Fruit fly (Drosophila melanogaster) whole organism, embryonic: ENCODE measurements around the gene CG32855.
A peak's percentile ranks its signal among the peaks of the same experiment; 100 is the strongest.

ENCODE experiments used
- Antp ChIP-seq: fragments of 200-800 bp; sonication (Bioruptor generic); optimal IDR thresholded peaks from 3 replicates; lab custom pipeline; 2016; ENCODE audit warnings: missing biosample characterization, missing genetic modification characterization
- Atf3 ChIP-seq: fragments of 200-800 bp; sonication (Bioruptor generic); optimal IDR thresholded peaks from 3 replicates; lab custom pipeline; 2016; ENCODE audit warnings: missing biosample characterization, missing genetic modification characterization
- Bgb ChIP-seq: fragments of 200-800 bp; sonication (Bioruptor generic); IDR thresholded peaks from 2 replicates; pipeline ENCODE4 v1.3.6; 2022; ENCODE audit warnings: missing biosample characterization, missing genetic modification characterization; ENCODE audit not compliant: partially characterized antibody
- Blimp-1 ChIP-seq: fragments of 200-800 bp; sonication (Bioruptor generic); optimal IDR thresholded peaks from 3 replicates; lab custom pipeline; 2018; ENCODE audit warnings: missing biosample characterization, missing genetic modification characterization, mild to moderate bottlenecking, moderate library complexity, missing genetic modification reagents
- CG12659 ChIP-seq: fragments of 200-800 bp; sonication (Bioruptor generic); optimal IDR thresholded peaks from 3 replicates; lab custom pipeline; 2017; ENCODE audit warnings: mild to moderate bottlenecking, missing biosample characterization, missing genetic modification reagents, missing genetic modification characterization
- CG12744 ChIP-seq: fragments of 200-800 bp; sonication (Bioruptor generic); optimal IDR thresholded peaks from 2 replicates; lab custom pipeline; 2016; ENCODE audit warnings: missing biosample characterization, missing genetic modification characterization
- CG13287 ChIP-seq: fragments of 200-800 bp; sonication (Bioruptor generic); IDR thresholded peaks from 2 replicates; pipeline ENCODE4 v1.3.6; 2022; ENCODE audit warnings: missing biosample characterization, missing genetic modification characterization; ENCODE audit not compliant: partially characterized antibody
- CG13296 ChIP-seq: fragments of 200-800 bp; sonication (Bioruptor generic); optimal IDR thresholded peaks from 3 replicates; lab custom pipeline; 2018; ENCODE audit warnings: missing biosample characterization, mild to moderate bottlenecking, missing genetic modification characterization
- CG13624 ChIP-seq: fragments of 200-800 bp; sonication (Bioruptor generic); optimal IDR thresholded peaks from 2 replicates; lab custom pipeline; 2016; ENCODE audit warnings: missing biosample characterization, missing genetic modification characterization
- CG1602 ChIP-seq: fragments of 200-800 bp; sonication (Bioruptor generic); optimal IDR thresholded peaks from 3 replicates; lab custom pipeline; 2016; ENCODE audit warnings: missing biosample characterization, missing genetic modification characterization
- CG16863 ChIP-seq: fragments of 200-800 bp; sonication (Bioruptor generic); optimal IDR thresholded peaks from 3 replicates; lab custom pipeline; 2016; ENCODE audit warnings: missing biosample characterization, missing genetic modification characterization
- CG17612 ChIP-seq: fragments of 200-800 bp; sonication (Bioruptor generic); IDR thresholded peaks from 2 replicates; pipeline ENCODE4 v1.3.6; 2022; ENCODE audit warnings: missing biosample characterization, missing genetic modification characterization
- CG17912 ChIP-seq: fragments of 200-800 bp; sonication (Bioruptor generic); optimal IDR thresholded peaks from 2 replicates; lab custom pipeline; 2018; ENCODE audit warnings: missing biosample characterization, mild to moderate bottlenecking, missing genetic modification characterization
- CG18599 ChIP-seq: fragments of 200-800 bp; sonication (Bioruptor generic); optimal IDR thresholded peaks from 3 replicates; lab custom pipeline; 2017; ENCODE audit warnings: missing biosample characterization, missing genetic modification characterization, mild to moderate bottlenecking, moderate library complexity, missing genetic modification reagents
- CG2712 ChIP-seq: fragments of 200-800 bp; optimal IDR thresholded peaks from 3 replicates; lab custom pipeline; 2019; ENCODE audit warnings: missing biosample characterization, mild to moderate bottlenecking, missing genetic modification characterization, moderate library complexity
- CG2889 ChIP-seq: fragments of 200-800 bp; sonication (Bioruptor generic); IDR thresholded peaks from 3 replicates; pipeline ENCODE4 v1.3.6; 2022; ENCODE audit warnings: missing biosample characterization, missing genetic modification characterization
- CG3065 ChIP-seq: fragments of 200-800 bp; sonication (Bioruptor generic); optimal IDR thresholded peaks from 2 replicates; lab custom pipeline; 2016; ENCODE audit warnings: missing biosample characterization, missing genetic modification characterization
- CG32767 ChIP-seq: fragments of 200-800 bp; sonication (Bioruptor generic); IDR thresholded peaks from 2 replicates; pipeline ENCODE4 v1.3.6; 2022; ENCODE audit warnings: missing biosample characterization, missing genetic modification characterization
- CG42726 ChIP-seq: fragments of 200-800 bp; sonication (Bioruptor generic); IDR thresholded peaks from 2 replicates; pipeline ENCODE4 v1.3.6; 2022; ENCODE audit warnings: missing biosample characterization, missing genetic modification characterization; ENCODE audit not compliant: partially characterized antibody
- CG4707 ChIP-seq: fragments of 200-800 bp; sonication (Bioruptor generic); optimal IDR thresholded peaks from 2 replicates; lab custom pipeline; 2018; ENCODE audit warnings: missing biosample characterization, mild to moderate bottlenecking, missing genetic modification characterization, moderate library complexity
- CG4854 ChIP-seq: fragments of 200-800 bp; sonication (Bioruptor generic); optimal IDR thresholded peaks from 2 replicates; lab custom pipeline; 2016; ENCODE audit warnings: missing biosample characterization, missing genetic modification characterization, inconsistent platforms
- CG5180 ChIP-seq: fragments of 200-800 bp; sonication (Bioruptor generic); optimal IDR thresholded peaks from 3 replicates; lab custom pipeline; 2017; ENCODE audit warnings: missing biosample characterization, missing genetic modification characterization, mild to moderate bottlenecking, moderate library complexity, missing genetic modification reagents
- CG6175 ChIP-seq: fragments of 200-800 bp; sonication (Bioruptor generic); IDR thresholded peaks from 3 replicates; pipeline ENCODE4 v1.3.6; 2022; ENCODE audit warnings: missing biosample characterization, missing genetic modification characterization
- CG6854 ChIP-seq: fragments of 200-800 bp; sonication (Bioruptor generic); optimal IDR thresholded peaks from 3 replicates; lab custom pipeline; 2017; ENCODE audit warnings: missing biosample characterization, mild to moderate bottlenecking, missing genetic modification characterization
- CG7745 ChIP-seq: fragments of 200-800 bp; sonication (Bioruptor generic); optimal IDR thresholded peaks from 2 replicates; lab custom pipeline; 2018; ENCODE audit warnings: missing biosample characterization, mild to moderate bottlenecking, missing genetic modification characterization, moderate library complexity
- CG7839 ChIP-seq: fragments of 200-800 bp; sonication (Bioruptor generic); optimal IDR thresholded peaks from 3 replicates; lab custom pipeline; 2018; ENCODE audit warnings: missing biosample characterization, mild to moderate bottlenecking, missing genetic modification characterization, moderate library complexity
- CG7987 ChIP-seq: fragments of 200-800 bp; sonication (Bioruptor generic); optimal IDR thresholded peaks from 2 replicates; lab custom pipeline; 2018; ENCODE audit warnings: missing biosample characterization, mild to moderate bottlenecking, missing genetic modification characterization, moderate library complexity
- CG9437 ChIP-seq: fragments of 200-800 bp; sonication (Bioruptor generic); optimal IDR thresholded peaks from 2 replicates; lab custom pipeline; 2018; ENCODE audit warnings: missing biosample characterization, mild to moderate bottlenecking, missing genetic modification characterization
- CTCF ChIP-seq: fragments of 200-800 bp; sonication (Bioruptor generic); optimal IDR thresholded peaks from 2 replicates; lab custom pipeline; 2017; ENCODE audit warnings: missing biosample characterization, mild to moderate bottlenecking, missing genetic modification characterization, moderate library complexity
- Dad ChIP-seq: fragments of 200-800 bp; sonication (Bioruptor generic); optimal IDR thresholded peaks from 3 replicates; lab custom pipeline; 2016; ENCODE audit warnings: missing biosample characterization, missing genetic modification characterization
- Doc3 ChIP-seq: fragments of 200-800 bp; sonication (Bioruptor generic); IDR thresholded peaks from 3 replicates; pipeline ENCODE4 v1.3.6; 2022; ENCODE audit warnings: missing biosample characterization, missing genetic modification characterization; ENCODE audit not compliant: partially characterized antibody
- GATAe ChIP-seq: fragments of 200-800 bp; sonication (Bioruptor generic); conservative IDR thresholded peaks from 2 replicates; pipeline ENCODE4 v1.3.6; 2022; ENCODE audit warnings: missing biosample characterization, missing genetic modification characterization
- Gsc ChIP-seq: fragments of 200-800 bp; sonication (Bioruptor generic); IDR thresholded peaks from 2 replicates; pipeline ENCODE4 v1.3.6; 2022; ENCODE audit warnings: missing biosample characterization, missing genetic modification characterization
- NFAT ChIP-seq: fragments of 200-800 bp; sonication (Bioruptor generic); IDR thresholded peaks from 2 replicates; pipeline ENCODE4 v1.3.6; 2022; ENCODE audit warnings: missing biosample characterization, missing genetic modification characterization
- NK7.1 ChIP-seq: fragments of 200-800 bp; sonication (Bioruptor generic); optimal IDR thresholded peaks from 3 replicates; lab custom pipeline; 2016; ENCODE audit warnings: missing biosample characterization, missing genetic modification characterization
- Oaz ChIP-seq: fragments of 200-800 bp; sonication (Bioruptor generic); IDR thresholded peaks from 2 replicates; pipeline ENCODE4 v1.3.6; 2022; ENCODE audit warnings: missing biosample characterization, missing genetic modification characterization
- Spps ChIP-seq: fragments of 200-800 bp; sonication (Bioruptor generic); optimal IDR thresholded peaks from 2 replicates; lab custom pipeline; 2018; ENCODE audit warnings: missing biosample characterization, mild to moderate bottlenecking, missing genetic modification characterization
- Usf ChIP-seq: fragments of 200-800 bp; sonication (Bioruptor generic); optimal IDR thresholded peaks from 2 replicates; lab custom pipeline; 2017; ENCODE audit warnings: missing genotype, missing biosample characterization, missing genetic modification characterization
- bigmax ChIP-seq: fragments of 200-800 bp; sonication (Bioruptor generic); optimal IDR thresholded peaks from 2 replicates; lab custom pipeline; 2018; ENCODE audit warnings: missing biosample characterization, mild to moderate bottlenecking, missing genetic modification characterization
- gfzf ChIP-seq: fragments of 200-800 bp; sonication (Bioruptor generic); optimal IDR thresholded peaks from 2 replicates; lab custom pipeline; 2016; ENCODE audit warnings: missing biosample characterization, mild to moderate bottlenecking, missing genetic modification characterization, moderate library complexity
- gro ChIP-seq: fragments of 200-800 bp; sonication (Bioruptor generic); optimal IDR thresholded peaks from 2 replicates; lab custom pipeline; 2016; ENCODE audit warnings: missing biosample characterization, missing genetic modification characterization
- hb ChIP-seq: fragments of 200-800 bp; sonication (Bioruptor generic); IDR thresholded peaks from 3 replicates; pipeline ENCODE4 v1.3.6; 2022; ENCODE audit warnings: missing biosample characterization, missing genetic modification characterization; ENCODE audit not compliant: partially characterized antibody
- hbn ChIP-seq: fragments of 200-800 bp; sonication (Bioruptor generic); IDR thresholded peaks from 2 replicates; pipeline ENCODE4 v1.3.6; 2022; ENCODE audit warnings: missing biosample characterization, missing genetic modification characterization; ENCODE audit not compliant: partially characterized antibody
- lbe ChIP-seq: fragments of 200-800 bp; sonication (Bioruptor generic); optimal IDR thresholded peaks from 2 replicates; lab custom pipeline; 2016; ENCODE audit warnings: missing biosample characterization, mild to moderate bottlenecking, missing genetic modification characterization
- onecut ChIP-seq: fragments of 200-800 bp; sonication (Bioruptor generic); IDR thresholded peaks from 2 replicates; pipeline ENCODE4 v1.3.6; 2022; ENCODE audit warnings: missing biosample characterization, missing genetic modification characterization
- org-1 ChIP-seq: fragments of 200-800 bp; sonication (Bioruptor generic); optimal IDR thresholded peaks from 2 replicates; lab custom pipeline; 2017; ENCODE audit warnings: missing biosample characterization, missing genetic modification characterization
- sens-2 ChIP-seq: fragments of 200-800 bp; sonication (Bioruptor generic); IDR thresholded peaks from 2 replicates; pipeline ENCODE4 v1.3.6; 2022; ENCODE audit warnings: missing biosample characterization, missing genetic modification characterization
- seq ChIP-seq: fragments of 200-800 bp; sonication (Bioruptor generic); IDR thresholded peaks from 2 replicates; pipeline ENCODE4 v1.3.6; 2022; ENCODE audit warnings: missing biosample characterization, missing genetic modification characterization
- stwl ChIP-seq: fragments of 200-800 bp; sonication (Bioruptor generic); optimal IDR thresholded peaks from 3 replicates; lab custom pipeline; 2018; ENCODE audit warnings: missing biosample characterization, mild to moderate bottlenecking, missing genetic modification characterization, moderate library complexity

CG32855 gene

dm6 chr3R:16097661-16098329 is 17.0 kb upstream of the CG32855 start (continued):
- TF ChIP-seq hb (GFP tag; lab: Robert Waterston, UW) (no peak), hbn (GFP tag; lab: Robert Waterston, UW) (no peak), Gsc (GFP tag; lab: Robert Waterston, UW) (no peak), CG3065 (no peak), CG13296 (GFP tag; lab: Kevin White, UChicago) (peak; percentile 19), seq (GFP tag; lab: Robert Waterston, UW) (peak; percentile 47; the same call in 1 of the 2 replicates), CG1602 (peak; percentile 79), CG17912 (GFP tag; lab: Kevin White, UChicago) (no peak), NFAT (GFP tag; lab: Robert Waterston, UW) (peak; percentile 58; the same call in 1 of the 2 replicates), Spps (tag; lab: Kevin White, UChicago) (peak; percentile 70), CG4707 (GFP tag; lab: Kevin White, UChicago) (peak; percentile 18), bigmax (no peak), Dad (peak; percentile 53), CG2889 (GFP tag; lab: Robert Waterston, UW) (no peak), CG32767 (GFP tag; lab: Robert Waterston, UW) (peak; percentile 59; the same call in 1 of the 2 replicates), lbe (GFP tag; lab: Kevin White, UChicago) (peak; percentile 96), CG6854 (GFP tag; lab: Kevin White, UChicago) (peak; percentile 32), CG7745 (no peak), Oaz (GFP tag; lab: Robert Waterston, UW) (0 out of 2 replicates have a peak, but pooled peaks have one; percentile 21), CG12659 (GFP tag; lab: Kevin White, UChicago) (peak; percentile 53), stwl (tag; lab: Kevin White, UChicago) (peak; percentile 43), gro (GFP tag; lab: Kevin White, UChicago) (no peak), CG2712 (tag; lab: Kevin White, UChicago) (peak; percentile 89), NK7.1 (GFP tag; lab: Kevin White, UChicago) (peak; percentile 55), org-1 (GFP tag; lab: Kevin White, UChicago) (peak; percentile 59), CG42726 (no peak; the same call in 1 of the 2 replicates), CG12744 (peak; percentile 25), CG13287 (no peak), CG4854 (peak; percentile 13), CG18599 (GFP tag; lab: Kevin White, UChicago) (peak; percentile 62), Usf (GFP tag; lab: Kevin White, UChicago) (peak; percentile 42), CG16863 (GFP tag; lab: Kevin White, UChicago) (peak; percentile 75), CG6175 (GFP tag; lab: Robert Waterston, UW) (peak; percentile 37; the same call in 1 of the 3 replicates), sens-2 (peak; percentile 62; the same call in 1 of the 2 replicates), CG7839 (tag; lab: Kevin White, UChicago) (peak; percentile 82), Atf3 (peak; percentile 82), Bgb (GFP tag; lab: Robert Waterston, UW) (0 out of 2 replicates have a peak, but pooled peaks have one; percentile 18), CG17612 (GFP tag; lab: Robert Waterston, UW) (peak; percentile 41; the same call in 1 of the 2 replicates), gfzf (GFP tag; lab: Kevin White, UChicago) (no peak), CG7987 (GFP tag; lab: Kevin White, UChicago) (peak; percentile 8), Blimp-1 (GFP tag; lab: Kevin White, UChicago) (peak; percentile 86), onecut (peak; percentile 50), CG9437 (GFP tag; lab: Kevin White, UChicago) (no peak), GATAe (GFP tag; lab: Robert Waterston, UW) (no peak), Doc3 (no peak), CG5180 (GFP tag; lab: Kevin White, UChicago) (peak; percentile 33), CG13624 (GFP tag; lab: Kevin White, UChicago) (peak; percentile 63), Antp (GFP tag; lab: Kevin White, UChicago) (peak; percentile 78), CTCF (GFP tag; lab: Kevin White, UChicago) (peak; percentile 0)
